Worm (Caenorhabditis elegans) whole organism, L3 larva: ENCODE data around the gene acr-12.
A peak's percentile ranks its signal among the peaks of the same experiment; 100 is the strongest.

Source experiments
- aly-2 ChIP-seq: fragments of 150-350 bp; optimal IDR thresholded peaks from 2 replicates; lab custom pipeline; 2014; ENCODE audit warnings: missing biosample characterization, missing genetic modification characterization
- ceh-16 ChIP-seq: sonication (generic microtip); optimal IDR thresholded peaks from 2 replicates; lab custom pipeline; 2017; ENCODE audit warnings: missing biosample characterization, missing genetic modification characterization
- ceh-28 ChIP-seq: fragments of 150-350 bp; optimal IDR thresholded peaks from 2 replicates; lab custom pipeline; 2014; ENCODE audit warnings: missing biosample characterization, missing genetic modification reagents, missing genetic modification characterization
- ceh-82 ChIP-seq: fragments of 150-350 bp; optimal IDR thresholded peaks from 2 replicates; lab custom pipeline; 2014; ENCODE audit warnings: missing biosample characterization, missing genetic modification characterization
- ceh-9 ChIP-seq: sonication (generic microtip); optimal IDR thresholded peaks from 2 replicates; lab custom pipeline; 2018; ENCODE audit warnings: missing biosample characterization, missing genetic modification characterization
- daf-12 ChIP-seq: fragments of 150-350 bp; optimal IDR thresholded peaks from 2 replicates; lab custom pipeline; 2014; ENCODE audit warnings: missing biosample characterization, missing genetic modification reagents, missing genetic modification characterization
- egl-27 ChIP-seq: sonication (generic microtip); optimal IDR thresholded peaks from 4 replicates; lab custom pipeline; 2017; ENCODE audit warnings: missing biosample characterization, missing genetic modification reagents, missing genetic modification characterization
- egl-5 ChIP-seq: fragments of 150-350 bp; optimal IDR thresholded peaks from 2 replicates; lab custom pipeline; 2017; ENCODE audit warnings: missing biosample characterization, missing genetic modification reagents, missing genetic modification characterization, inconsistent platforms
- elt-1 ChIP-seq: fragments of 150-350 bp; optimal IDR thresholded peaks from 2 replicates; lab custom pipeline; 2014; ENCODE audit warnings: missing biosample characterization, missing genetic modification characterization
- elt-2 ChIP-seq: sonication (generic microtip); optimal IDR thresholded peaks from 2 replicates; lab custom pipeline; 2016; ENCODE audit warnings: missing genetic modification reagents, mild to moderate bottlenecking, missing genetic modification characterization, missing compliant biosample characterization
- elt-3 ChIP-seq, 3 experiments: fragments of 150-350 bp in 1 of 3; sonication (generic microtip) in 2 of 3; optimal IDR thresholded peaks; 2 replicates in 2 of 3; 4 replicates in 1 of 3; lab custom pipeline; 2014 to 2017; ENCODE audit warnings: missing biosample characterization in 3 of 3, missing genetic modification characterization in 3 of 3
- eor-1 ChIP-seq, 2 experiments: fragments of 150-350 bp; optimal IDR thresholded peaks; 2 replicates each; lab custom pipeline; 2014 to 2018; ENCODE audit warnings: missing biosample characterization in 2 of 2, missing genetic modification characterization in 2 of 2
- fkh-2 ChIP-seq: fragments of 150-350 bp; optimal IDR thresholded peaks from 2 replicates; lab custom pipeline; 2014; ENCODE audit warnings: missing biosample characterization, missing genetic modification reagents, missing genetic modification characterization
- fos-1 ChIP-seq: fragments of 150-350 bp; optimal IDR thresholded peaks from 2 replicates; lab custom pipeline; 2014; ENCODE audit warnings: missing biosample characterization, missing genetic modification characterization
- jun-1 ChIP-seq: fragments of 150-350 bp; optimal IDR thresholded peaks from 2 replicates; lab custom pipeline; 2014; ENCODE audit warnings: missing biosample characterization, missing genetic modification reagents, missing genetic modification characterization
- lin-15B ChIP-seq: fragments of 150-350 bp; optimal IDR thresholded peaks from 2 replicates; lab custom pipeline; 2014; ENCODE audit warnings: missing biosample characterization, missing genetic modification characterization
- lin-39 ChIP-seq: fragments of 150-350 bp; optimal IDR thresholded peaks from 2 replicates; lab custom pipeline; 2018; ENCODE audit warnings: missing biosample characterization, missing genetic modification reagents, missing genetic modification characterization
- mdl-1 ChIP-seq: fragments of 150-350 bp; optimal IDR thresholded peaks from 2 replicates; lab custom pipeline; 2014; ENCODE audit warnings: missing biosample characterization, missing genetic modification characterization
- mml-1 ChIP-seq: fragments of 150-350 bp; sonication (generic microtip); optimal IDR thresholded peaks from 3 replicates; lab custom pipeline; 2014; ENCODE audit warnings: missing biosample characterization, missing genetic modification characterization
- nfya-1 ChIP-seq: sonication (generic microtip); optimal IDR thresholded peaks from 2 replicates; lab custom pipeline; 2017; ENCODE audit warnings: missing genetic modification characterization, mild to moderate bottlenecking, missing compliant biosample characterization, antibody characterized with exemption, moderate library complexity; ENCODE audit not compliant: insufficient read depth
- nhr-23 ChIP-seq: fragments of 150-350 bp; optimal IDR thresholded peaks from 2 replicates; lab custom pipeline; 2014; ENCODE audit warnings: missing biosample characterization, missing genetic modification reagents, missing genetic modification characterization
- nhr-237 ChIP-seq: fragments of 150-350 bp; optimal IDR thresholded peaks from 2 replicates; lab custom pipeline; 2014; ENCODE audit warnings: missing biosample characterization, missing genetic modification characterization
- nhr-25 ChIP-seq: sonication (generic microtip); optimal IDR thresholded peaks from 2 replicates; lab custom pipeline; 2017; ENCODE audit warnings: missing biosample characterization, missing genetic modification characterization
- nhr-43 ChIP-seq: sonication (generic microtip); optimal IDR thresholded peaks from 2 replicates; lab custom pipeline; 2016; ENCODE audit warnings: mild to moderate bottlenecking, missing genetic modification characterization, missing compliant biosample characterization; ENCODE audit not compliant: poor library complexity, severe bottlenecking
- nhr-67 ChIP-seq: fragments of 150-350 bp; optimal IDR thresholded peaks from 2 replicates; lab custom pipeline; 2014; ENCODE audit warnings: missing biosample characterization, missing genetic modification characterization
- nhr-76 ChIP-seq: fragments of 150-350 bp; sonication (generic microtip); optimal IDR thresholded peaks from 5 replicates; lab custom pipeline; 2014; ENCODE audit warnings: missing biosample characterization, missing genetic modification characterization
- pha-4 ChIP-seq: fragments of 150-350 bp; optimal IDR thresholded peaks from 2 replicates; lab custom pipeline; 2014; ENCODE audit warnings: missing biosample characterization, missing genetic modification reagents, missing genetic modification characterization
- pqm-1 ChIP-seq: fragments of 150-350 bp; optimal IDR thresholded peaks from 2 replicates; lab custom pipeline; 2017; ENCODE audit warnings: missing biosample characterization, missing genetic modification characterization, inconsistent platforms
- skn-1 ChIP-seq: fragments of 150-350 bp; optimal IDR thresholded peaks from 2 replicates; lab custom pipeline; 2014; ENCODE audit warnings: missing biosample characterization, missing genetic modification characterization
- snpc-4 ChIP-seq: fragments of 150-350 bp; optimal IDR thresholded peaks from 2 replicates; lab custom pipeline; 2014; ENCODE audit warnings: missing biosample characterization, missing genetic modification characterization
- unc-39 ChIP-seq: sonication (generic microtip); optimal IDR thresholded peaks from 4 replicates; lab custom pipeline; 2017; ENCODE audit warnings: missing biosample characterization, missing genetic modification characterization
- unc-62 ChIP-seq: fragments of 150-350 bp; sonication (generic microtip); optimal IDR thresholded peaks from 4 replicates; lab custom pipeline; 2014; ENCODE audit warnings: missing biosample characterization, missing genetic modification reagents, missing genetic modification characterization
- zag-1 ChIP-seq: fragments of 150-350 bp; optimal IDR thresholded peaks from 2 replicates; lab custom pipeline; 2014; ENCODE audit warnings: missing biosample characterization, missing genetic modification characterization
- ztf-11 ChIP-seq: fragments of 150-350 bp; optimal IDR thresholded peaks from 2 replicates; lab custom pipeline; 2014; ENCODE audit warnings: missing biosample characterization, missing genetic modification characterization
- ztf-4 ChIP-seq: fragments of 150-350 bp; optimal IDR thresholded peaks from 2 replicates; lab custom pipeline; 2014; ENCODE audit warnings: missing biosample characterization, missing genetic modification characterization

acr-12 gene

DNA sequence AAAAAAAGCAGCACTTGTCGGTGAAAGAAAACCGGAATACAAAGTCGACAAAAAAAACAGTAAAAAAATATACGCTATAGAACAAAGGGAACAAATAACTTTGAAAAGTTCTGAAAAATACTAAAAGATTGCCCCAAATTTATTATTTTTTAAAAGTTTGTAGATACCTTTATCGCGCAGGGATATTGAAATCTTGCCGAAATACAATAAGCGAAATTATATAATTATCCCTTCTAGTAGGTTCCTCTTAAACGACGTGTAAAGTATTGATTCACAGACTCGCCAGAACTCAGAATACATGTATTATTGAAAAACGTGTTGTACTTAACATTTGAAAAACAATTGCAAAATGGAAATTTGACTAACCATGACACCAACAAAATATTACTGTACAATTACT, 18.3 kb upstream of the acr-12 start (continued):
- TF ChIP-seq unc-62 (GFP tag; lab: Kevin White, UChicago) (no peak), pha-4 (tag; lab: Kevin White, UChicago) (peak; percentile 90), ztf-4 (tag; lab: Kevin White, UChicago) (no peak), nhr-43 (tag; lab: Kevin White, UChicago) (peak; percentile 95), fos-1 (tag; lab: Kevin White, UChicago) (peak; percentile 27), nhr-67 (tag; lab: Kevin White, UChicago) (no peak), unc-39 (tag; lab: Kevin White, UChicago) (no peak), fkh-2 (tag; lab: Kevin White, UChicago) (no peak), elt-3 (tag; optimal IDR thresholded peaks at IDR 0.05; lab: Kevin White, UChicago) (peak in 1 of 3 experiments; percentile 63), skn-1 (tag; lab: Kevin White, UChicago) (peak; percentile 95), ceh-16 (tag; lab: Kevin White, UChicago) (peak; percentile 53), eor-1 (tag; optimal IDR thresholded peaks at IDR 0.05; lab: Kevin White, UChicago) (peak in 1 of 2 experiments; percentile 80), snpc-4 (tag; lab: Kevin White, UChicago) (peak; percentile 81), nfya-1 (tag; lab: Kevin White, UChicago) (peak; percentile 54), ztf-11 (tag; lab: Kevin White, UChicago) (no peak), aly-2 (tag; lab: Kevin White, UChicago) (peak; percentile 61), mml-1 (no peak), daf-12 (tag; lab: Kevin White, UChicago) (peak; percentile 4)

DNA sequence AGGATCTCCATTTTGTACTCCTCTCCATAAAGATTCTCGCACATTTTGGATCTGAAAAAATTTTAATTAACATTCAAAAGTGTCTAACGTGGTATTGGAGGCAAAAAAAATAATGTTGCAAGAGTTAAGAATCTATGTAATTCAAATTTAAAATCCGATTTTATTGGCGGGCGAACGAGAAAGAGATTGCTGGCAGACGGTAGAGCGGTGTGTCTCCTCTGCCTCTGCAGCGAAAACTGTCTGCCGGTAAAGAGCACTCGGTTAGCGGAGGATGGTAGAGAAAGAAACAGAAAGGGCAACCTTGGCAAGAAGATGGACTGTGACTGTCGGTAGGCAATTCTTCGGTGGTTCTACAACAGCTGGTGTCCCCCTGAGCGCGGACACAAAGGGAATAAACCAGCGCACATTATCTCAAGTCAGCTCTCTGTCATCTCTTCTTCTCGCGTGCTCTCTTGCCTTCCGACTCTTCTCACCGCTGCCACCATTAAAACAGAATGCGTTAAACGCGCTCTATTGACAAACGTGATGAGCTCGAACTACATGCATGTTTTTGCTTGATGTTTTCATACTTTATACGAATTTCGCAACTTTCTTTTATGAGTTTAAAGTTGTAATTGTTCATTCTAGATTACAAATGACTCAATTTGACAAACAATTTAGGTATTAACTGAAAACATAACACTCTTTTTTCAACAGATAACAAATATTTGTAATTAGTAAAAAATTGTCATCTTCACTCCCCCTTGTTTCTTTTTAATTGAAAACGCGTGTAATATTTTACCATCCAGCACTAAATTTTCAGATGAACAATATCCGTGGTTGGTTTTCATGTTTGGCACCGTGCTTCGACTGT, 13.6 kb upstream of the acr-12 start, which contains the start of the genes cdk-4 and F18H3.1:
cdk-4 (minus strand) TSS at position 51 of the 853 bp plus-strand sequence.
F18H3.1 (plus strand) TSS at position 803 of the 853 bp plus-strand sequence.
- TF ChIP-seq pha-4 (tag; lab: Kevin White, UChicago) = peak; percentile 14
- TF ChIP-seq elt-2 (tag; lab: Kevin White, UChicago) = peak; percentile 40
- TF ChIP-seq ceh-9 (tag; lab: Kevin White, UChicago) = no peak
- TF ChIP-seq elt-1 = peak; percentile 20
- TF ChIP-seq ceh-28 (tag; lab: Kevin White, UChicago) = no peak
- peak; percentile 52 for TF ChIP-seq nfya-1 (tag; lab: Kevin White, UChicago)
- TF ChIP-seq lin-15B (tag; lab: Kevin White, UChicago) = peak; percentile 64
- no peak for TF ChIP-seq mdl-1 (tag; lab: Kevin White, UChicago)
- TF ChIP-seq lin-39 (tag; lab: Kevin White, UChicago) = peak; percentile 85
- TF ChIP-seq skn-1 (tag; lab: Kevin White, UChicago) = peak; percentile 32
- TF ChIP-seq nhr-25 (tag; lab: Kevin White, UChicago) = peak; percentile 72
- no peak for TF ChIP-seq zag-1 (tag; lab: Kevin White, UChicago)
- no peak for TF ChIP-seq egl-27 (tag; lab: Kevin White, UChicago)

DNA sequence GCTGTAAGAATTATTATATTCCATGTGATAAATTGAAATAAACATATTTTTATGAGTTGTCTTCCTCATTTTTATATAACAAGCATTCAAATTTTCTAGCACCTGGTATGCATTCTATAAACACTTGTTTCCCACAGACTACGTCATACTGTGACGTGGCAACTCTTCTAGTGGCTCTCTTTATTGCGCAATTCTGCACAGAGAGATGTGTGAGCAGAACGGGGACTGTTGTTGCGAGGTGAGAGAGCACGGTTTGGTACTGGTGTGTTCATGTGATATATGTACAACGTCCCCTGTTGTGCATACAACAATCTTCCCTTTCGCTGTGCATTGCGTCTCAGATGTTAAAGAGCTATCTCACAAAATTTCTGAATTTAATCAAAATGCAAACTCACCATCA, 7.6 kb upstream of the acr-12 start:
- TF ChIP-seq nhr-43 (tag; lab: Kevin White, UChicago) (no peak), daf-12 (tag; lab: Kevin White, UChicago) (no peak), ceh-82 (tag; lab: Kevin White, UChicago) (no peak)

DNA sequence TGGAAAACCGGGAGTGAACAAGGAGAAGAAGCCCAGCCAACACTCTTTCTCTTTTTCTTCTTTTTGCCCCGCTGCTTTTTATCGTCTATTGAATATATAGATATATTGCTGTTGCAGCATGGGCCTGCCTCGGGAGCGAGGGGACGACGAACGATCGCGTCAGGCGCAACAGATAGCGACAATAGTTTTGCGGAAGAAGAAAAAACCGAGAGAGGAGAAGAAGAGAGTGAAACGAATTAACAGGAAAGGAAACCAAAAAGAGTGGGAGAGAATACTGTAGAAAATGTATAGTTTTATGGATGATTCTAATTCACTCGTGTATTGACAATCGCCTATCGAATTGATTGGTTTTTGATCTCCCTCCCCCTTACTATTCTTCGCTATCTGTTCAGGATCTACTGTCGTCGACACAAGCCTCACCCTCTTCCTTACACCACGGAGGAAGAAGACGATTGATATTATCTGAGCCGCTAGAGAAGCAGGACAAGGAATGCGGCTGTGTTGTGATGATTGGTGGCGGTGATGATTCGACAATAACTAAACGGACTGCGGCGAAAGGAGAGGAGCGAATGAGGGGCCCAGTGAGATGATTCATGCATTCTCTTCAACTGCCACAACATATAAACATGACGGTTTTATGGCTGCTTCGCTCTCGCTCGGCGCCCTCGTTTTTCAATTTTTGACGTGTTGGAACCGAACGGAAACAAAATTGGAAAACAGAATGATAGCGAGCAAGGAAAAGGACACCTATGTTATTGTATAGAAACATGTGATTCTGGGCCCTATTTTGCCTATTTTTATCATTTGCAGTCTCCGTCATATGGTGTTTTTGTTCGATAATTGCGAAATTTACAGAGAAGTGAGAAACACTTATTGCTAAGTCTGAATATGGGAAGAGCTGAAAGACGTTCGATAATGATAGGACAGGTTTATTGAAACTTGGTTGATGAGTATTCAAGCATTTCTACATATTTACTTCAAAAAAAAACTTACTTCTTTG, 6.1 kb upstream of the acr-12 start:
- TF ChIP-seq ceh-28 (tag; lab: Kevin White, UChicago) = peak; percentile 18
- peak; percentile 22 for TF ChIP-seq elt-1
- peak; percentile 58 for TF ChIP-seq nhr-23
- peak; percentile 10 for TF ChIP-seq egl-5 (tag; lab: Kevin White, UChicago)
- TF ChIP-seq nhr-237 = no peak
- peak; percentile 10 for TF ChIP-seq lin-39 (tag; lab: Kevin White, UChicago)
- TF ChIP-seq pqm-1 (tag; lab: Kevin White, UChicago) = peak; percentile 22
- TF ChIP-seq elt-2 (tag; lab: Kevin White, UChicago) = peak; percentile 38
- peak; percentile 9 for TF ChIP-seq unc-62 (GFP tag; lab: Kevin White, UChicago)
- TF ChIP-seq nhr-76 (tag; lab: Kevin White, UChicago) = no peak
- peak; percentile 41 for TF ChIP-seq nfya-1 (tag; lab: Kevin White, UChicago)
- no peak for TF ChIP-seq jun-1
- TF ChIP-seq nhr-43 (tag; lab: Kevin White, UChicago) = peak; percentile 11
